Worm (Caenorhabditis elegans) whole organism, early embryonic: ENCODE results near the gene T28A11.17.

ENCODE experiments used
- B0310.2 ChIP-seq: sonication (generic microtip); optimal IDR thresholded peaks from 2 replicates; lab custom pipeline; 2016; ENCODE audit warnings: mild to moderate bottlenecking, missing genetic modification characterization, missing compliant biosample characterization
- F13C5.2 ChIP-seq: sonication (generic microtip); optimal IDR thresholded peaks from 2 replicates; lab custom pipeline; 2017; ENCODE audit warnings: mild to moderate bottlenecking, missing genetic modification characterization, inconsistent platforms, missing compliant biosample characterization
- aly-1 ChIP-seq: sonication (generic microtip); optimal IDR thresholded peaks from 2 replicates; lab custom pipeline; 2016; ENCODE audit warnings: missing genetic modification characterization, missing compliant biosample characterization
- ama-1 ChIP-seq: fragments of 150-350 bp; optimal IDR thresholded peaks from 2 replicates; lab custom pipeline; 2014
- ceh-13 ChIP-seq: fragments of 200-800 bp; sonication (Bioruptor generic); optimal IDR thresholded peaks from 2 replicates; lab custom pipeline; 2018; ENCODE audit warnings: mild to moderate bottlenecking, missing genetic modification characterization, missing compliant biosample characterization
- ceh-36 ChIP-seq: sonication (generic microtip); optimal IDR thresholded peaks from 2 replicates; lab custom pipeline; 2016; ENCODE audit warnings: missing genetic modification characterization, inconsistent platforms, missing compliant biosample characterization
- ets-7 ChIP-seq: sonication (generic microtip); optimal IDR thresholded peaks from 2 replicates; lab custom pipeline; 2016; ENCODE audit warnings: missing genotype, missing genetic modification characterization, missing compliant biosample characterization
- flt-1 ChIP-seq: fragments of 200-800 bp; sonication (Bioruptor generic); IDR thresholded peaks from 2 replicates; pipeline ENCODE4 v1.3.6; 2022; ENCODE audit warnings: missing genetic modification characterization, missing compliant biosample characterization
- hmbx-1 ChIP-seq: sonication (generic microtip); optimal IDR thresholded peaks from 2 replicates; lab custom pipeline; 2016; ENCODE audit warnings: mild to moderate bottlenecking, missing genetic modification characterization, missing compliant biosample characterization
- hmg-4 ChIP-seq: fragments of 200-800 bp; sonication (Bioruptor generic); optimal IDR thresholded peaks from 2 replicates; lab custom pipeline; 2018; ENCODE audit warnings: mild to moderate bottlenecking, missing genetic modification characterization, missing compliant biosample characterization
- hnd-1 ChIP-seq: sonication (generic microtip); optimal IDR thresholded peaks from 2 replicates; lab custom pipeline; 2016; ENCODE audit warnings: missing genetic modification characterization, missing compliant biosample characterization
- pes-1 ChIP-seq: fragments of 200-800 bp; sonication (Bioruptor generic); IDR thresholded peaks from 2 replicates; pipeline ENCODE4 v1.3.6; 2022; ENCODE audit warnings: missing genetic modification reagents, missing genetic modification characterization, missing compliant biosample characterization
- scrt-1 ChIP-seq: fragments of 200-800 bp; sonication (Bioruptor generic); IDR thresholded peaks from 2 replicates; pipeline ENCODE4 v1.3.6; 2022; ENCODE audit warnings: missing genetic modification characterization, missing compliant biosample characterization
- sea-1 ChIP-seq: fragments of 200-800 bp; sonication (Bioruptor generic); conservative IDR thresholded peaks from 2 replicates; pipeline ENCODE4 v1.3.6; 2022; ENCODE audit warnings: missing genetic modification characterization, missing compliant biosample characterization
- tbx-11 ChIP-seq: fragments of 200-800 bp; sonication (Bioruptor generic); IDR thresholded peaks from 2 replicates; pipeline ENCODE4 v1.3.6; 2022; ENCODE audit warnings: missing genetic modification characterization, missing compliant biosample characterization
- tbx-37 ChIP-seq: fragments of 200-800 bp; sonication (Bioruptor generic); conservative IDR thresholded peaks from 2 replicates; pipeline ENCODE4 v1.3.6; 2022; ENCODE audit warnings: missing genetic modification reagents, missing genetic modification characterization, missing compliant biosample characterization
- tra-4 ChIP-seq: sonication (generic microtip); optimal IDR thresholded peaks from 2 replicates; lab custom pipeline; 2017; ENCODE audit warnings: missing genetic modification characterization, missing compliant biosample characterization

Gene T28A11.17

DNA sequence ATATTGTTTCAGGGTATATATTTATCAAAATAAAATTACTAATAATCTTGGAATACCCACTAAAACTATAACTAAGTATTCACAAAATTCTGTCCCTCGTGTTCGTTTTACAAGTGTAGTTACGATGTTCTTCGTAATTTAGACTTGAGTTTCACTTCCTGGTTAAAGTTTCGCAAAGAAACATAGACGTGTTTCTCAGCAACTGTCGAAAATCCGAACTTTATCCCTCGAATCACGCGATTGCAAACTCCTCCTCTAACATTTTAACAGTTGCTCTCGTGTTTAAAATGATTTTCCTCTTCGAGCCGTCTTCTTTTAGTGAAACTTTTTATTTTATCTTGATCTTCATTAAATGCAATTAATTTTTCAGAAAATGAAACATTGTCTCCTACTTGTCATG is 13.9 kb upstream of the T28A11.17 start, which contains the start of gene T28A11.2:
T28A11.2 (plus strand) TSS at position 371 of the 400 bp plus-strand sequence.
- TF ChIP-seq ama-1 (lab: Kevin White, UChicago) (no peak), B0310.2 (tag; lab: Kevin White, UChicago) (no peak)

DNA sequence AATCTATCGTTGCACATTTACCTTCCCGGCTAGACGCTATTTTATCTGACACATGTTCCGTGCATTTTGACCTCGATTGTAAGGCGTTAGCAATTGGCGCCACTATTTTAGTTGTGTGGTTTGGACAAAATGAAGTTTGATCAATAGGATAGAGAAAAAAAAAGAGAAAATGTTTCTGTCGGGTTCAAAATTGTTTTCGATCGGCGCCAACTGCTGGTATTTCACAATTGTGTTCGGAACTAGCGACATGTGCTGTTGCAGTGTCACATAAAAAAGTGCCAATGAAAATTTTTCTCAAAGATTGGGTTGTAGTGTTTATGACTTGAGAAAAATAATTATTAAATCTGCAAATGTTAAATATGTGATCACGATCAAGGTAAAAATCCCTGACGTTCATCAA is 13.0 kb upstream of the T28A11.17 start:
- TF ChIP-seq sea-1 (GFP tag; lab: Robert Waterston, UW) (no peak), ceh-36 (no peak), tra-4 (no peak), flt-1 (GFP tag; lab: Robert Waterston, UW) (no peak), ets-7 (tag; lab: Kevin White, UChicago) (no peak), B0310.2 (tag; lab: Kevin White, UChicago) (no peak), hmg-4 (GFP tag; lab: Kevin White, UChicago) (no peak), ceh-13 (GFP tag; lab: Kevin White, UChicago) (no peak), tbx-37 (no peak), hmbx-1 (tag; lab: Kevin White, UChicago) (no peak), F13C5.2 (tag; lab: Kevin White, UChicago) (no peak), aly-1 (tag; lab: Kevin White, UChicago) (no peak), ama-1 (lab: Kevin White, UChicago) (no peak), tbx-11 (GFP tag; lab: Robert Waterston, UW) (no peak), scrt-1 (GFP tag; lab: Robert Waterston, UW) (no peak), hnd-1 (tag; lab: Kevin White, UChicago) (no peak), pes-1 (GFP tag; lab: Robert Waterston, UW) (no peak)

- TF ChIP-seq sea-1 (GFP tag; lab: Robert Waterston, UW) (no peak), ama-1 (lab: Kevin White, UChicago) (no peak)
Observed at ce11 chrV:3278101-3278639, 12.1 kb upstream of the T28A11.17 start, which contains the start of gene fbxa-64. Gene fbxa-64, minus strand, starts transcription at chrV:3278151.

DNA sequence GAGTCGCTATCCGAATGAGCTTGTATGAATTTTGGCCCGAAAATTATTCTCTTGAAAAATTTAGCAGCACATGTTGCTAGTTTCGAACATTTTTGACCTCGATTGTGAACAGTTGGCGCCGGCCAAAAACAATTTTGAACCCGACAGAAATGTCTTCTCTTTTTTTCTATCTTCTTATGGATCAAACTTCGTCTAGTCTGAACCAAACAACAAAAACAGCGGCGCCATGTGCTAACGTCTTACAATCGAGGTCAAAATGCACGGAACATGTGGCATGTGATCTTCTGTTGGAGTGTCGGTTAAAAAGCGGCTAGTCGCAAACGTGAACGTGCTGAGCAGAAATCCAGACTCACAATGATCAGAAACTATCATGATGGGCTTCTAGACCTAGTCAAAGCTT is 10.1 kb upstream of the T28A11.17 start:
- TF ChIP-seq F13C5.2 (tag; lab: Kevin White, UChicago) (no peak), ceh-13 (GFP tag; lab: Kevin White, UChicago) (no peak), hmbx-1 (tag; lab: Kevin White, UChicago) (no peak), tra-4 (no peak), hmg-4 (GFP tag; lab: Kevin White, UChicago) (no peak), tbx-11 (GFP tag; lab: Robert Waterston, UW) (no peak), aly-1 (tag; lab: Kevin White, UChicago) (no peak), sea-1 (GFP tag; lab: Robert Waterston, UW) (no peak)

DNA sequence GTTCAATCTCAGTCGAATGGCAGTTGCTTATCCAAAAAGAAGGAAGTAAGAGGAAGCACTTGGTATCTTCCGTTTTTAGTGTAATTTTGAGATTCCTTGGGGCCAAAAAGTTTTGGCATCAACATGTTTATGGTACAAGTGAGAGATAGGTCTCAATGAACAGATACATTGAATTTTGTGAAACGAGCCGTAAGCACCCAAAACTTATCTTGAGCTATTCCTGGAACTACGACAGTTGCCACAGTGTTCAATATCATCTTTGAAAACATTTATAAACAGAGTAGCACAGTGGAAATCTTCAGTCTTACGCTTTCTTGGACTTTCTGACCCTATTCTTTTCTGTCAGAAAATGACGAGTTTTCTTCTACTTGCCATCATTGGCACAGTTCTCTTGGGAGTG is 8.9 kb upstream of the T28A11.17 start, which contains the start of gene T28A11.3:
T28A11.3 (plus strand) TSS at position 301 of the 400 bp plus-strand sequence.
- TF ChIP-seq sea-1 (GFP tag; lab: Robert Waterston, UW) = no peak
- TF ChIP-seq ama-1 (lab: Kevin White, UChicago) = no peak
- no peak for TF ChIP-seq hmg-4 (GFP tag; lab: Kevin White, UChicago)
- TF ChIP-seq tbx-37 = no peak
- no peak for TF ChIP-seq flt-1 (GFP tag; lab: Robert Waterston, UW)
- no peak for TF ChIP-seq F13C5.2 (tag; lab: Kevin White, UChicago)
- no peak for TF ChIP-seq tra-4
- TF ChIP-seq ceh-36 = no peak
- TF ChIP-seq B0310.2 (tag; lab: Kevin White, UChicago) = no peak
- TF ChIP-seq ets-7 (tag; lab: Kevin White, UChicago) = no peak
- no peak for TF ChIP-seq aly-1 (tag; lab: Kevin White, UChicago)
- no peak for TF ChIP-seq hnd-1 (tag; lab: Kevin White, UChicago)
- TF ChIP-seq ceh-13 (GFP tag; lab: Kevin White, UChicago) = no peak
- TF ChIP-seq tbx-11 (GFP tag; lab: Robert Waterston, UW) = no peak
- no peak for TF ChIP-seq pes-1 (GFP tag; lab: Robert Waterston, UW)

DNA sequence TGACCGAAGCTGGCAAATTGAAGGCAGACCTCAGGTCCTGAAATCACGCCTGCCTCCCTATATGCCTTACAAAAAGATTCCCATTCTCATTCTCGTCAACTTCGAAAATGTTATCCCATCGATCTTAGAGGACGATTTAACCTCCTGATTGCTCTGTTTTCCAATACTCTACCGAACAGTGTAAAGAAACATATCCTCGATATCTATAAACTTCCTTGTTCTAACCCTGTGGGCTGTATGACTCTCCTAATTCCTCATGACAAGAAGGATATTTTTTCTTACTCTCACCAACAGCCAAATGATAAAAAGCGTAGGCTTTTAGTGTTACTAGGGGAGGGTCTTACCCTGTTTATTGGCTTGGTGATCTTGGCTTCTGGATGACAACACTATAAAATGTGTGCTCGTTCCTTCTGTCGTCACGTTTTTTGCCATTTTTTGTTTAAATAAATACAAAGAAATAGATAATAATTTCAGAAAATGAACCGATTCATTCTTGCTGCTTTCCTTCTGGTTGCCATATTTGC is 7.5 kb upstream of the T28A11.17 start, which contains the start of gene T28A11.4:
T28A11.4 (plus strand) TSS at position 474 of the 524 bp plus-strand sequence.
- no peak for TF ChIP-seq ceh-13 (GFP tag; lab: Kevin White, UChicago)

DNA sequence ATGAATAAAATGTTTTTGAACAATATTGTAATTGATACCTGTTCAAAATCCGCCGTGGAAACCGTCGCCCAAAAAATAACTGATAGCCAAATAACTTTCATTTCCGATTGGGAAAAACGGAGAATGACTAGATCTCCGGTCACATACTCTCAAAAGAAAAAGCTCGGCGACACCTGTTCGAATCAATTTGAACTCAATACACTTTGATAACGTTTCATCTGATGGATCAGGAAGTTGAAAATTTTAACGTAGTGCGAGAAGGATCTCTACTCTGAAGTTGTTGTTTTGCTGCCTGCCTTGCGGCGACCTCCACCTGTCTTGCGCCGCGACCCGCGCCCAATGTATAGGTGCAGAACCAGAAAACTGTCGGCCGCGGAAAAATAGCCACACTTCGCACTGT is 7.1 kb upstream of the T28A11.17 start, which contains the start of gene T28A11.20:
T28A11.20 (minus strand) TSS at position 101 of the 400 bp plus-strand sequence.
- TF ChIP-seq ceh-13 (GFP tag; lab: Kevin White, UChicago) (no peak), F13C5.2 (tag; lab: Kevin White, UChicago) (no peak), ets-7 (tag; lab: Kevin White, UChicago) (no peak), aly-1 (tag; lab: Kevin White, UChicago) (no peak), flt-1 (GFP tag; lab: Robert Waterston, UW) (no peak), hmbx-1 (tag; lab: Kevin White, UChicago) (no peak), tbx-37 (no peak), tbx-11 (GFP tag; lab: Robert Waterston, UW) (no peak), scrt-1 (GFP tag; lab: Robert Waterston, UW) (no peak), hmg-4 (GFP tag; lab: Kevin White, UChicago) (no peak), ceh-36 (no peak), tra-4 (no peak), pes-1 (GFP tag; lab: Robert Waterston, UW) (no peak), sea-1 (GFP tag; lab: Robert Waterston, UW) (no peak), hnd-1 (tag; lab: Kevin White, UChicago) (no peak), B0310.2 (tag; lab: Kevin White, UChicago) (no peak), ama-1 (lab: Kevin White, UChicago) (no peak)
